Fruit fly (Drosophila melanogaster): ENCODE data around the gene mEFG1.

The mEFG1 gene

dm6 chr2L:7194351-7195037, 28.4 kb downstream of the mEFG1 start, which contains the start of gene CG4497 (continued):
- TF ChIP-seq Sox102F (GFP tag; optimal IDR thresholded peaks at IDR 0.05): peak; percentile 84
- peak; percentile 87 for TF ChIP-seq CG32006 (GFP tag; optimal IDR thresholded peaks at IDR 0.05)
- peak; percentile 95 for TF ChIP-seq Hr39 (GFP tag; optimal IDR thresholded peaks at IDR 0.05)
- peak; percentile 67 for TF ChIP-seq CG8632 (GFP tag; optimal IDR thresholded peaks at IDR 0.05)
- peak; percentile 89 for TF ChIP-seq CG11902 (GFP tag; optimal IDR thresholded peaks at IDR 0.05)
- TF ChIP-seq CG9139 (GFP tag; optimal IDR thresholded peaks at IDR 0.05): peak; percentile 16
- TF ChIP-seq CG11762 (GFP tag; optimal IDR thresholded peaks at IDR 0.05; ENCODE audit: insufficient read depth): peak; percentile 79
- TF ChIP-seq CG6808 (GFP tag; optimal IDR thresholded peaks at IDR 0.05): peak; percentile 56
- TF ChIP-seq Blimp-1 (GFP tag; optimal IDR thresholded peaks at IDR 0.05): peak; percentile 58
- TF ChIP-seq dac (GFP tag; optimal IDR thresholded peaks at IDR 0.05): peak; percentile 80
- TF ChIP-seq topi (GFP tag; optimal IDR thresholded peaks at IDR 0.05): peak; percentile 91
- TF ChIP-seq net (GFP tag; optimal IDR thresholded peaks at IDR 0.05): peak; percentile 80
- TF ChIP-seq dsx (GFP tag; optimal IDR thresholded peaks at IDR 0.05; ENCODE audit: poor library complexity, severe bottlenecking): peak; percentile 52
- TF ChIP-seq CG34406 (GFP tag; optimal IDR thresholded peaks at IDR 0.05): peak; percentile 82
- TF ChIP-seq Gug (GFP tag; IDR thresholded peaks at IDR 0.05): peak; percentile 73

dm6 chr2L:7189674-7190073, 33.2 kb downstream of the mEFG1 start, which contains the start of gene CG4496:
Gene CG4496 (minus strand): TSS chr2L:7190010.
- TF ChIP-seq Eip93F (GFP tag; optimal IDR thresholded peaks at IDR 0.05) (no peak), lz (GFP tag; optimal IDR thresholded peaks at IDR 0.05) (no peak), CG8119 (GFP tag; IDR thresholded peaks at IDR 0.05) (peak; percentile 81), fd85E (GFP tag; optimal IDR thresholded peaks at IDR 0.05) (no peak), pdm3 (GFP tag; optimal IDR thresholded peaks at IDR 0.05) (peak; percentile 32), dsx (GFP tag; optimal IDR thresholded peaks at IDR 0.05; ENCODE audit: poor library complexity, severe bottlenecking) (peak; percentile 61), spab (GFP tag; optimal IDR thresholded peaks at IDR 0.05) (peak; percentile 29), CG31627 (GFP tag; optimal IDR thresholded peaks at IDR 0.05) (no peak), OdsH (GFP tag; optimal IDR thresholded peaks at IDR 0.05) (peak; percentile 25), fd59A (GFP tag; optimal IDR thresholded peaks at IDR 0.05) (peak; percentile 39), Met (GFP tag; optimal IDR thresholded peaks at IDR 0.05) (no peak), Hr38 (GFP tag; optimal IDR thresholded peaks at IDR 0.05) (no peak), svp (GFP tag) (no peak), Sox14 (GFP tag; optimal IDR thresholded peaks at IDR 0.05) (peak; percentile 18), CG6163 (GFP tag; IDR thresholded peaks at IDR 0.05) (peak; percentile 65; the same call in 2 of the 3 replicates), CG10669 (GFP tag; optimal IDR thresholded peaks at IDR 0.05) (no peak), salr (GFP tag; optimal IDR thresholded peaks at IDR 0.05) (peak; percentile 5 to 49), CG3032 (tag; optimal IDR thresholded peaks at IDR 0.05) (no peak), CG11762 (GFP tag; optimal IDR thresholded peaks at IDR 0.05; ENCODE audit: insufficient read depth) (no peak), CG6276 (GFP tag; optimal IDR thresholded peaks at IDR 0.05) (peak; percentile 29), eg (GFP tag; IDR thresholded peaks at IDR 0.05) (peak; percentile 37; the same call in 1 of the 3 replicates), CG8319 (GFP tag; optimal IDR thresholded peaks at IDR 0.05) (no peak), fkh (GFP tag; optimal IDR thresholded peaks at IDR 0.05) (no peak), topi (GFP tag; optimal IDR thresholded peaks at IDR 0.05) (no peak), dac (GFP tag; optimal IDR thresholded peaks at IDR 0.05) (no peak), ss (GFP tag; optimal IDR thresholded peaks at IDR 0.05) (peak; percentile 78 to 92), CG4318 (GFP tag; optimal IDR thresholded peaks at IDR 0.05) (no peak), vri (GFP tag; optimal IDR thresholded peaks at IDR 0.05) (no peak), Smox (GFP tag; optimal IDR thresholded peaks at IDR 0.05) (no peak), Ets21C (GFP tag; optimal IDR thresholded peaks at IDR 0.05) (no peak), Sox15 (GFP tag; optimal IDR thresholded peaks at IDR 0.05) (no peak), Hr4 (GFP tag; optimal IDR thresholded peaks at IDR 0.05) (no peak), achi (GFP tag; optimal IDR thresholded peaks at IDR 0.05) (peak; percentile 44), CG15336 (GFP tag; IDR thresholded peaks at IDR 0.05) (peak; percentile 56), Ets96B (tag; optimal IDR thresholded peaks at IDR 0.05) (peak; percentile 56), CG6792 (GFP tag; optimal IDR thresholded peaks at IDR 0.05) (peak; percentile 3), Eip75B (GFP tag; optimal IDR thresholded peaks at IDR 0.05) (peak; percentile 42), CG1621 (tag; optimal IDR thresholded peaks at IDR 0.05) (peak; percentile 89), Sox102F (GFP tag; optimal IDR thresholded peaks at IDR 0.05) (no peak)
